Worm (Caenorhabditis elegans): ENCODE results near the gene msp-74.

Gene msp-74

DNA sequence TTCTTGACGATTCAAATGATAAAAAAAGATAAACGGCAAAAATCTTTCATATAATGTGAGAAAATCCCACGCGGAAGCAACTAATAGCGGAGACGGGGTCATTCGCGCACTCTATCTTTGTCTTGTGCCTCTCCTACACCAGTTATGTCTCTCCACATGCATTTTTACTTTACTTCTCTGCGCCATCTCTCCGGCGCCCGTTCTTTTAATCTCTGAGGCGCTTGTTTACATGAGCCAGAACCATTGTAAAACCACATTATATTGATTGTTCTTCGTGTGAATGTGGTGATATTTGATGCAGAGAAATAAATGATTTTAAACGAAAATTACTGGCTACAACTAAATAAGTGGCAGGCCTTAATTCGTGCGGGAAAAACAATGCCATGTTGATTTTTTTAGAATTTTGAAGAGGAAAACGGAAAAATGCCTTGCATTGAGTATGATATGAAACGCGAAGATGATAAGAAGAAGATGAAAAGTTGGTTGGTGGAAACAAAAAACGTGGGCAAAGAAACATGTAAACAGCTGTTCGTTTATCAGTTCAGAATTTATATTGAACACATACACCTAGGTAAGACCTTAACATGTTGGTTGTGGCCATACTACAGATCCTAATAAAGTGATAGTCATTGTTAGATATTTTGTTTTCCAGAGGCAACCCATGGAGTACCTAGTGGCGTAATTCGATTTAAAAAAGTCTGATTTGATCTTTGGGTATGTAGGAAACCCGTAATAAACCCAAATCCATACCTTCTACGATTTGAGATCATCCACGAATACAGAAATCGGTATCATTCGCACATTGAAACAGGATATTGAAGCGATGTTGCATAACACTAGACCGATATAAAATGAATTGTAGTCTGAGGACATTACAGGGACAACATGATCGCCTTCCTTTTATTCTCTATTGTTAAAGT lies 22.5 kb downstream of the msp-74 start, which contains the start of gene C04G6.2 (continued):
- TF ChIP-seq set-16 (GFP tag; IDR thresholded peaks at IDR 0.05) (no peak), pqm-1 (tag; optimal IDR thresholded peaks at IDR 0.05) (peak; percentile 64), fos-1 (tag; optimal IDR thresholded peaks at IDR 0.05) (no peak), mdl-1 (tag; optimal IDR thresholded peaks at IDR 0.05) (peak; percentile 18 to 67), nhr-11 (tag; optimal IDR thresholded peaks at IDR 0.05) (peak; percentile 71), unc-130 (GFP tag; optimal IDR thresholded peaks at IDR 0.05) (no peak), mep-1 (tag; optimal IDR thresholded peaks at IDR 0.05) (peak; percentile 47), ctbp-1 (GFP tag; IDR thresholded peaks at IDR 0.05) (0 out of 2 replicates have a peak, but pooled peaks have one; percentile 12), skn-1 (tag; optimal IDR thresholded peaks at IDR 0.05) (no peak), lin-38 (GFP tag; IDR thresholded peaks at IDR 0.05) (no peak), nhr-76 (tag; optimal IDR thresholded peaks at IDR 0.05) (no peak), madf-5 (GFP tag; IDR thresholded peaks at IDR 0.05) (no peak), mxl-3 (GFP tag; optimal IDR thresholded peaks at IDR 0.05) (peak; percentile 36), lin-39 (tag; optimal IDR thresholded peaks at IDR 0.05) (no peak), F49E8.2 (tag; optimal IDR thresholded peaks at IDR 0.05; ENCODE audit: borderline replicate concordance) (no peak), lim-7 (GFP tag; IDR thresholded peaks at IDR 0.05) (no peak), gei-8 (GFP tag; optimal IDR thresholded peaks at IDR 0.05) (no peak), ceh-28 (tag; optimal IDR thresholded peaks at IDR 0.05) (no peak), zip-2 (tag; optimal IDR thresholded peaks at IDR 0.05) (no peak), daf-19 (GFP tag; conservative IDR thresholded peaks at IDR 0.05) (no peak), unc-62 (GFP tag; optimal IDR thresholded peaks at IDR 0.05 in 1 of 2) (peak in 1 of 2 experiments; percentile 45), unc-62 (tag; optimal IDR thresholded peaks at IDR 0.05) (no peak), lsy-2 (tag; optimal IDR thresholded peaks at IDR 0.05) (peak in 1 of 2 experiments; percentile 17), vab-7 (GFP tag; IDR thresholded peaks at IDR 0.05) (no peak), madf-9 (GFP tag; conservative IDR thresholded peaks at IDR 0.05) (no peak), mes-2 (tag; optimal IDR thresholded peaks at IDR 0.05; ENCODE audit: poor library complexity, severe bottlenecking) (peak; percentile 71), ceh-32 (tag; optimal IDR thresholded peaks at IDR 0.05; ENCODE audit: poor library complexity) (no peak), dpl-1 (GFP tag; optimal IDR thresholded peaks at IDR 0.05) (peak; percentile 7), nhr-28 (tag; optimal IDR thresholded peaks at IDR 0.05) (peak; percentile 30), dmd-6 (GFP tag; IDR thresholded peaks at IDR 0.05) (peak; percentile 30; the same call in 1 of the 2 replicates), arid-1 (GFP tag; conservative IDR thresholded peaks at IDR 0.05) (no peak), nhr-42 (GFP tag; IDR thresholded peaks at IDR 0.05) (no peak), D1046.2 (GFP tag; IDR thresholded peaks at IDR 0.05) (no peak), nhr-77 (tag; optimal IDR thresholded peaks at IDR 0.05) (no peak), hmg-1.1 (GFP tag; IDR thresholded peaks at IDR 0.05) (0 out of 2 replicates have a peak, but pooled peaks have one; percentile 38), daf-12 (tag; optimal IDR thresholded peaks at IDR 0.05) (no peak), nhr-102 (tag; optimal IDR thresholded peaks at IDR 0.05) (no peak), nhr-111 (GFP tag; optimal IDR thresholded peaks at IDR 0.05) (no peak), zfp-2 (tag; optimal IDR thresholded peaks at IDR 0.05) (no peak), tra-1 (GFP tag; IDR thresholded peaks at IDR 0.05) (0 out of 2 replicates have a peak, but pooled peaks have one; percentile 5), nhr-6 (tag; optimal IDR thresholded peaks at IDR 0.05) (peak; percentile 49), egl-43 (GFP tag; IDR thresholded peaks at IDR 0.05) (no peak), daf-8 (GFP tag; IDR thresholded peaks at IDR 0.05) (no peak)
